Worm (Caenorhabditis elegans) whole organism, early embryonic: ENCODE data around the gene C01G6.4.

Experiments used
- F13C5.2 ChIP-seq: sonication (generic microtip); optimal IDR thresholded peaks from 2 replicates; lab custom pipeline; 2017; ENCODE audit warnings: mild to moderate bottlenecking, missing genetic modification characterization, inconsistent platforms, missing compliant biosample characterization
- ama-1 ChIP-seq: fragments of 150-350 bp; optimal IDR thresholded peaks from 2 replicates; lab custom pipeline; 2014
- ceh-13 ChIP-seq: fragments of 200-800 bp; sonication (Bioruptor generic); optimal IDR thresholded peaks from 2 replicates; lab custom pipeline; 2018; ENCODE audit warnings: mild to moderate bottlenecking, missing genetic modification characterization, missing compliant biosample characterization
- ceh-36 ChIP-seq: sonication (generic microtip); optimal IDR thresholded peaks from 2 replicates; lab custom pipeline; 2016; ENCODE audit warnings: missing genetic modification characterization, inconsistent platforms, missing compliant biosample characterization
- tbx-37 ChIP-seq: fragments of 200-800 bp; sonication (Bioruptor generic); conservative IDR thresholded peaks from 2 replicates; pipeline ENCODE4 v1.3.6; 2022; ENCODE audit warnings: missing genetic modification reagents, missing genetic modification characterization, missing compliant biosample characterization
- tra-4 ChIP-seq: sonication (generic microtip); optimal IDR thresholded peaks from 2 replicates; lab custom pipeline; 2017; ENCODE audit warnings: missing genetic modification characterization, missing compliant biosample characterization

- TF ChIP-seq tbx-37 (GFP tag; lab: Robert Waterston, UW) (no peak), ama-1 (lab: Kevin White, UChicago) (no peak), F13C5.2 (tag; lab: Kevin White, UChicago) (no peak), ceh-36 (tag; lab: Kevin White, UChicago) (no peak), tra-4 (tag; lab: Kevin White, UChicago) (no peak), ceh-13 (GFP tag; lab: Kevin White, UChicago) (no peak)
Measured at ce11 chrII:9291632-9292031, 18.8 kb upstream of the C01G6.4 start, which contains the start of gene acs-7.
